Worm (Caenorhabditis elegans) whole organism, mixed stage, embryonic: ENCODE measurements around the gene cpar-1.

Experiments
- bed-3 ChIP-seq: fragments of 200-800 bp; sonication (Bioruptor generic); optimal IDR thresholded peaks from 3 replicates; lab custom pipeline; 2018; ENCODE audit warnings: mild to moderate bottlenecking, missing genetic modification characterization, moderate library complexity, missing compliant biosample characterization
- ceh-83 ChIP-seq: fragments of 200-800 bp; sonication (Bioruptor generic); optimal IDR thresholded peaks from 2 replicates; lab custom pipeline; 2018; ENCODE audit warnings: mild to moderate bottlenecking, missing genetic modification characterization, missing compliant biosample characterization
- lin-13 ChIP-seq: fragments of 150-350 bp; optimal IDR thresholded peaks from 2 replicates; lab custom pipeline; 2014; ENCODE audit warnings: missing biosample characterization, missing genetic modification characterization
- lsy-2 ChIP-seq: fragments of 150-350 bp; optimal IDR thresholded peaks from 2 replicates; lab custom pipeline; 2014; ENCODE audit warnings: missing biosample characterization, missing genetic modification characterization
- mab-5 ChIP-seq: fragments of 150-350 bp; optimal IDR thresholded peaks from 2 replicates; lab custom pipeline; 2014; ENCODE audit warnings: missing biosample characterization, missing genetic modification characterization
- mep-1 ChIP-seq: fragments of 150-350 bp; optimal IDR thresholded peaks from 2 replicates; lab custom pipeline; 2017; ENCODE audit warnings: missing biosample characterization, missing genetic modification reagents, missing genetic modification characterization, inconsistent platforms
- nhr-28 ChIP-seq: fragments of 150-350 bp; optimal IDR thresholded peaks from 2 replicates; lab custom pipeline; 2014; ENCODE audit warnings: missing biosample characterization, missing genetic modification characterization
- nhr-76 ChIP-seq: sonication (generic microtip); optimal IDR thresholded peaks from 2 replicates; lab custom pipeline; 2017; ENCODE audit warnings: missing biosample characterization, missing genetic modification characterization
- pha-4 ChIP-seq: fragments of 150-350 bp; optimal IDR thresholded peaks from 2 replicates; lab custom pipeline; 2018; ENCODE audit warnings: missing biosample characterization, missing genetic modification reagents, missing genetic modification characterization
- snpc-4 ChIP-seq: fragments of 150-350 bp; optimal IDR thresholded peaks from 2 replicates; lab custom pipeline; 2014; ENCODE audit warnings: missing biosample characterization, missing genetic modification characterization
- sptf-1 ChIP-seq: sonication (generic microtip); optimal IDR thresholded peaks from 2 replicates; lab custom pipeline; 2017; ENCODE audit warnings: mild to moderate bottlenecking, missing genetic modification characterization, moderate library complexity, missing compliant biosample characterization
- unc-39 ChIP-seq: fragments of 150-350 bp; optimal IDR thresholded peaks from 2 replicates; lab custom pipeline; 2014; ENCODE audit warnings: missing biosample characterization, missing genetic modification characterization
- unc-62 ChIP-seq: fragments of 150-350 bp; optimal IDR thresholded peaks from 2 replicates; lab custom pipeline; 2014; ENCODE audit warnings: missing biosample characterization, missing genetic modification reagents, missing genetic modification characterization
- ztf-11 ChIP-seq: fragments of 150-350 bp; optimal IDR thresholded peaks from 2 replicates; lab custom pipeline; 2014; ENCODE audit warnings: missing biosample characterization, missing genetic modification characterization

- no peak for TF ChIP-seq nhr-28 (tag; lab: Kevin White, UChicago)
- TF ChIP-seq lin-13 (tag; lab: Kevin White, UChicago): no peak
- no peak for TF ChIP-seq bed-3 (GFP tag; lab: Kevin White, UChicago)
- no peak for TF ChIP-seq unc-39 (tag; lab: Kevin White, UChicago)
- no peak for TF ChIP-seq mab-5
- no peak for TF ChIP-seq sptf-1 (tag; lab: Kevin White, UChicago)
- TF ChIP-seq unc-62 (GFP tag; lab: Kevin White, UChicago): no peak
- TF ChIP-seq ztf-11 (tag; lab: Kevin White, UChicago): no peak
- TF ChIP-seq snpc-4 (tag; lab: Kevin White, UChicago): no peak
- TF ChIP-seq pha-4 (tag; lab: Kevin White, UChicago): no peak
- no peak for TF ChIP-seq ceh-83 (GFP tag; lab: Kevin White, UChicago)
- no peak for TF ChIP-seq nhr-76 (tag; lab: Kevin White, UChicago)
- TF ChIP-seq mep-1 (tag; lab: Kevin White, UChicago): no peak
- no peak for TF ChIP-seq lsy-2 (tag; lab: Kevin White, UChicago)
Measured at ce11 chrIII:9401036-9401435, 32.8 kb upstream of the cpar-1 start, which contains the start of gene nlp-48.
